Fruit fly (Drosophila melanogaster) whole organism, embryonic: Measurements from ENCODE around the gene CG42399.

Experiments
- Abd-B ChIP-seq: fragments of 200-800 bp; sonication (Bioruptor generic); optimal IDR thresholded peaks from 2 replicates; lab custom pipeline; 2018; ENCODE audit warnings: missing biosample characterization, mild to moderate bottlenecking, missing genetic modification characterization, moderate library complexity
- Adf1 ChIP-seq: fragments of 200-800 bp; sonication (Bioruptor generic); IDR thresholded peaks from 2 replicates; pipeline ENCODE4 v1.3.6; 2022; ENCODE audit warnings: missing biosample characterization, missing genetic modification characterization
- Antp ChIP-seq: fragments of 200-800 bp; sonication (Bioruptor generic); optimal IDR thresholded peaks from 3 replicates; lab custom pipeline; 2016; ENCODE audit warnings: missing biosample characterization, missing genetic modification characterization
- BEAF-32 ChIP-seq: fragments of 200-800 bp; sonication (Bioruptor generic); optimal IDR thresholded peaks from 3 replicates; lab custom pipeline; 2017; ENCODE audit warnings: missing biosample characterization, missing genetic modification characterization, mild to moderate bottlenecking, moderate library complexity, missing genetic modification reagents
- Bgb ChIP-seq: fragments of 200-800 bp; sonication (Bioruptor generic); IDR thresholded peaks from 2 replicates; pipeline ENCODE4 v1.3.6; 2022; ENCODE audit warnings: missing biosample characterization, missing genetic modification characterization; ENCODE audit not compliant: partially characterized antibody
- Bteb2 ChIP-seq: fragments of 200-800 bp; sonication (Bioruptor generic); optimal IDR thresholded peaks from 2 replicates; lab custom pipeline; 2016; ENCODE audit warnings: missing biosample characterization, missing genetic modification characterization
- CG10462 ChIP-seq: fragments of 200-800 bp; sonication (Bioruptor generic); optimal IDR thresholded peaks from 2 replicates; lab custom pipeline; 2016; ENCODE audit warnings: missing biosample characterization, missing genetic modification characterization
- CG11398 ChIP-seq: fragments of 200-800 bp; sonication (Bioruptor generic); optimal IDR thresholded peaks from 2 replicates; lab custom pipeline; 2016; ENCODE audit warnings: missing biosample characterization, missing genetic modification characterization
- CG13123 ChIP-seq: fragments of 200-800 bp; sonication (Bioruptor generic); optimal IDR thresholded peaks from 2 replicates; lab custom pipeline; 2016; ENCODE audit warnings: missing biosample characterization, missing genetic modification characterization
- CG13287 ChIP-seq: fragments of 200-800 bp; sonication (Bioruptor generic); IDR thresholded peaks from 2 replicates; pipeline ENCODE4 v1.3.6; 2022; ENCODE audit warnings: missing biosample characterization, missing genetic modification characterization; ENCODE audit not compliant: partially characterized antibody
- CG13775 ChIP-seq: fragments of 200-800 bp; sonication (Bioruptor generic); optimal IDR thresholded peaks from 3 replicates; lab custom pipeline; 2017; ENCODE audit warnings: missing biosample characterization, mild to moderate bottlenecking, missing genetic modification characterization
- CG14050 ChIP-seq: fragments of 200-800 bp; sonication (Bioruptor generic); IDR thresholded peaks from 3 replicates; pipeline ENCODE4 v1.3.6; 2022; ENCODE audit warnings: missing biosample characterization, missing genetic modification characterization
- CG15514 ChIP-seq: fragments of 200-800 bp; sonication (Bioruptor generic); optimal IDR thresholded peaks from 3 replicates; lab custom pipeline; 2017; ENCODE audit warnings: missing biosample characterization, missing genetic modification characterization, mild to moderate bottlenecking, moderate library complexity, missing genetic modification reagents
- CG15601 ChIP-seq: fragments of 200-800 bp; sonication (Bioruptor generic); optimal IDR thresholded peaks from 3 replicates; lab custom pipeline; 2019; ENCODE audit warnings: missing biosample characterization, mild to moderate bottlenecking, missing genetic modification characterization, moderate library complexity
- CG16779 ChIP-seq: fragments of 200-800 bp; sonication (Bioruptor generic); IDR thresholded peaks from 2 replicates; pipeline ENCODE4 v1.3.6; 2022; ENCODE audit warnings: missing biosample characterization, missing genetic modification characterization
- CG16813 ChIP-seq: fragments of 200-800 bp; sonication (Bioruptor generic); IDR thresholded peaks from 3 replicates; pipeline ENCODE4 v1.3.6; 2022; ENCODE audit warnings: missing biosample characterization, missing genetic modification characterization; ENCODE audit not compliant: partially characterized antibody
- CG16815 ChIP-seq: fragments of 200-800 bp; sonication (Bioruptor generic); optimal IDR thresholded peaks from 3 replicates; lab custom pipeline; 2017; ENCODE audit warnings: missing biosample characterization, mild to moderate bottlenecking, missing genetic modification characterization
- CG43689 ChIP-seq: fragments of 200-800 bp; sonication (Bioruptor generic); IDR thresholded peaks from 2 replicates; pipeline ENCODE4 v1.3.6; 2022; ENCODE audit warnings: missing biosample characterization, missing genetic modification characterization
- CG4730 ChIP-seq: fragments of 200-800 bp; sonication (Bioruptor generic); IDR thresholded peaks from 2 replicates; pipeline ENCODE4 v1.3.6; 2022; ENCODE audit warnings: missing biosample characterization, missing genetic modification characterization
- CG7839 ChIP-seq: fragments of 200-800 bp; sonication (Bioruptor generic); optimal IDR thresholded peaks from 3 replicates; lab custom pipeline; 2018; ENCODE audit warnings: missing biosample characterization, mild to moderate bottlenecking, missing genetic modification characterization, moderate library complexity
- CG7963 ChIP-seq: fragments of 200-800 bp; sonication (Bioruptor generic); IDR thresholded peaks from 3 replicates; pipeline ENCODE4 v1.3.6; 2022; ENCODE audit warnings: missing biosample characterization, missing genetic modification characterization; ENCODE audit not compliant: partially characterized antibody
- CG9437 ChIP-seq: fragments of 200-800 bp; sonication (Bioruptor generic); optimal IDR thresholded peaks from 2 replicates; lab custom pipeline; 2018; ENCODE audit warnings: missing biosample characterization, mild to moderate bottlenecking, missing genetic modification characterization
- CHES-1-like ChIP-seq: fragments of 200-800 bp; sonication (Bioruptor generic); optimal IDR thresholded peaks from 2 replicates; lab custom pipeline; 2016; ENCODE audit warnings: missing biosample characterization, missing genetic modification characterization
- Dll ChIP-seq: fragments of 200-800 bp; sonication (Bioruptor generic); IDR thresholded peaks from 4 replicates; pipeline ENCODE4 v1.3.6; 2022; ENCODE audit warnings: missing biosample characterization, missing genetic modification characterization; ENCODE audit not compliant: partially characterized antibody
- ERR ChIP-seq: fragments of 200-800 bp; sonication (Bioruptor generic); optimal IDR thresholded peaks from 2 replicates; lab custom pipeline; 2016; ENCODE audit warnings: missing biosample characterization, missing genetic modification characterization
- HmgZ ChIP-seq: fragments of 200-800 bp; sonication (Bioruptor generic); optimal IDR thresholded peaks from 2 replicates; lab custom pipeline; 2018; ENCODE audit warnings: missing biosample characterization, mild to moderate bottlenecking, missing genetic modification characterization
- Hsf ChIP-seq: fragments of 200-800 bp; sonication (Bioruptor generic); optimal IDR thresholded peaks from 3 replicates; lab custom pipeline; 2016; ENCODE audit warnings: missing biosample characterization, missing genetic modification characterization
- Lhr ChIP-seq: fragments of 200-800 bp; sonication (Bioruptor generic); optimal IDR thresholded peaks from 3 replicates; lab custom pipeline; 2017; ENCODE audit warnings: mild to moderate bottlenecking, missing biosample characterization, missing genetic modification reagents, missing genetic modification characterization
- Neu2 ChIP-seq: fragments of 200-800 bp; sonication (Bioruptor generic); optimal IDR thresholded peaks from 3 replicates; lab custom pipeline; 2016; ENCODE audit warnings: missing biosample characterization, missing genetic modification characterization, borderline replicate concordance
- Nf-YC ChIP-seq: fragments of 200-800 bp; optimal IDR thresholded peaks from 3 replicates; lab custom pipeline; 2019; ENCODE audit warnings: missing biosample characterization, mild to moderate bottlenecking, missing genetic modification characterization, moderate library complexity
- Sox100B ChIP-seq: fragments of 200-800 bp; sonication (Bioruptor generic); optimal IDR thresholded peaks from 3 replicates; lab custom pipeline; 2018; ENCODE audit warnings: missing biosample characterization, mild to moderate bottlenecking, missing genetic modification characterization
- Sox102F ChIP-seq: fragments of 200-800 bp; sonication (Bioruptor generic); optimal IDR thresholded peaks from 2 replicates; lab custom pipeline; 2018; ENCODE audit warnings: missing biosample characterization, mild to moderate bottlenecking, missing genetic modification characterization, moderate library complexity
- Sry-δ ChIP-seq: fragments of 200-800 bp; sonication (Bioruptor generic); optimal IDR thresholded peaks from 2 replicates; lab custom pipeline; 2016; ENCODE audit warnings: missing biosample characterization, missing genetic modification characterization
- TFAM ChIP-seq: fragments of 200-800 bp; sonication (Bioruptor generic); optimal IDR thresholded peaks from 2 replicates; lab custom pipeline; 2017; ENCODE audit warnings: missing biosample characterization, missing genetic modification characterization, inconsistent platforms
- ato ChIP-seq: fragments of 200-800 bp; sonication (Bioruptor generic); IDR thresholded peaks from 2 replicates; pipeline ENCODE4 v1.3.6; 2022; ENCODE audit warnings: missing biosample characterization, missing genetic modification characterization; ENCODE audit not compliant: partially characterized antibody
- dimm ChIP-seq: fragments of 200-800 bp; sonication (Bioruptor generic); IDR thresholded peaks from 2 replicates; pipeline ENCODE4 v1.3.6; 2022; ENCODE audit warnings: missing biosample characterization, missing genetic modification characterization
- esg ChIP-seq: fragments of 200-800 bp; sonication (Bioruptor generic); conservative IDR thresholded peaks from 2 replicates; pipeline ENCODE4 v1.3.6; 2022; ENCODE audit warnings: missing biosample characterization, missing genetic modification characterization
- hbn ChIP-seq: fragments of 200-800 bp; sonication (Bioruptor generic); IDR thresholded peaks from 2 replicates; pipeline ENCODE4 v1.3.6; 2022; ENCODE audit warnings: missing biosample characterization, missing genetic modification characterization; ENCODE audit not compliant: partially characterized antibody
- knrl ChIP-seq: fragments of 200-800 bp; sonication (Bioruptor generic); IDR thresholded peaks from 3 replicates; pipeline ENCODE4 v1.3.6; 2022; ENCODE audit warnings: missing biosample characterization, missing genetic modification characterization; ENCODE audit not compliant: partially characterized antibody
- mirr ChIP-seq: fragments of 200-800 bp; sonication (Bioruptor generic); optimal IDR thresholded peaks from 3 replicates; lab custom pipeline; 2018; ENCODE audit warnings: missing biosample characterization, mild to moderate bottlenecking, missing genetic modification characterization
- pfk ChIP-seq: fragments of 200-800 bp; sonication (Bioruptor generic); optimal IDR thresholded peaks from 2 replicates; lab custom pipeline; 2018; ENCODE audit warnings: missing biosample characterization, mild to moderate bottlenecking, missing genetic modification characterization, moderate library complexity
- pum ChIP-seq: fragments of 200-800 bp; sonication (Bioruptor generic); optimal IDR thresholded peaks from 2 replicates; lab custom pipeline; 2016; ENCODE audit warnings: missing biosample characterization, missing genetic modification characterization
- pzg ChIP-seq: fragments of 200-800 bp; sonication (Bioruptor generic); optimal IDR thresholded peaks from 3 replicates; lab custom pipeline; 2018; ENCODE audit warnings: missing biosample characterization, mild to moderate bottlenecking, missing genetic modification characterization, moderate library complexity
- slbo ChIP-seq: fragments of 200-800 bp; sonication (Bioruptor generic); IDR thresholded peaks from 2 replicates; pipeline ENCODE4 v1.3.6; 2022; ENCODE audit warnings: missing biosample characterization, missing genetic modification characterization
- sna ChIP-seq: fragments of 200-800 bp; sonication (Bioruptor generic); IDR thresholded peaks from 2 replicates; pipeline ENCODE4 v1.3.6; 2022; ENCODE audit warnings: missing biosample characterization, missing genetic modification characterization; ENCODE audit not compliant: partially characterized antibody
- sug ChIP-seq: fragments of 200-800 bp; optimal IDR thresholded peaks from 2 replicates; lab custom pipeline; 2019; ENCODE audit warnings: missing biosample characterization, mild to moderate bottlenecking, missing genetic modification characterization, moderate library complexity
- tna ChIP-seq: fragments of 200-800 bp; sonication (Bioruptor generic); IDR thresholded peaks from 2 replicates; pipeline ENCODE4 v1.3.6; 2022; ENCODE audit warnings: missing biosample characterization, missing genetic modification characterization; ENCODE audit not compliant: partially characterized antibody
- zen2 ChIP-seq: fragments of 200-800 bp; sonication (Bioruptor generic); IDR thresholded peaks from 3 replicates; pipeline ENCODE4 v1.3.6; 2022; ENCODE audit warnings: missing biosample characterization, missing genetic modification characterization; ENCODE audit not compliant: partially characterized antibody
- zf30C ChIP-seq: fragments of 200-800 bp; sonication (Bioruptor generic); optimal IDR thresholded peaks from 3 replicates; lab custom pipeline; 2018; ENCODE audit warnings: missing biosample characterization, mild to moderate bottlenecking, missing genetic modification characterization

The CG42399 gene

DNA sequence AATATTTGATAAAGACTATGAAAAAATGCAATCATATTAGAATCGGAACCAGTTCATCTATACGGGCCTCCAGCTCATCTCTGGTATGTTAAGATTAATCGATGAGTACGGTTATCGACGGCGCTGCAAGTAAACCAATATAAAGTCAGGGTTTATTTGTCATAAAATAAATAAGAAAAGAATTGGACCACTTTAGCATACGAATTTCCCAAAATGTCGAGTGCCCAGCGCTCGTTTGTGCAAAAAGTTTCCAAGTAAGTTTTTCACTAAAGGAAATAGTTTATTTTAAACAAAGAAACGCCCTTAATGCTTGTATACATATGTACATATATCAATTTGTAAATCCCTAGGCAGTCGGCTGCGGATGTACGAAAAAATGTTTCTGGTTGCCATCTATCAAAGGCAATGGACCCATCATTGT lies 58.5 kb downstream of the CG42399 start, which contains the start of gene Zir (continued):
- no peak for TF ChIP-seq pum
- peak; percentile 80 for TF ChIP-seq CG13287 (GFP tag; lab: Robert Waterston, UW)
- TF ChIP-seq CG13123, result no peak
- TF ChIP-seq ERR (GFP tag; lab: Kevin White, UChicago), result no peak
- no peak; the same call in 1 of the 3 replicates for TF ChIP-seq knrl
- TF ChIP-seq Dll, result peak; percentile 66; the same call in 2 of the 4 replicates
- TF ChIP-seq ato (GFP tag; lab: Robert Waterston, UW), result peak; percentile 33; the same call in 1 of the 2 replicates
- no peak for TF ChIP-seq pfk
- peak; percentile 51 for TF ChIP-seq Sry-δ
- no peak for TF ChIP-seq Neu2 (GFP tag; lab: Kevin White, UChicago)
- TF ChIP-seq CG13775 (GFP tag; lab: Kevin White, UChicago), result peak; percentile 0
- peak; percentile 33 for TF ChIP-seq pzg (GFP tag; lab: Kevin White, UChicago)
- TF ChIP-seq BEAF-32 (GFP tag; lab: Kevin White, UChicago), result peak; percentile 59
- TF ChIP-seq CG7839 (tag; lab: Kevin White, UChicago), result no peak
- TF ChIP-seq CHES-1-like (GFP tag; lab: Kevin White, UChicago), result no peak
- no peak for TF ChIP-seq mirr
- TF ChIP-seq Antp (GFP tag; lab: Kevin White, UChicago), result no peak
- peak; percentile 20 for TF ChIP-seq sug (tag; lab: Kevin White, UChicago)
- TF ChIP-seq Abd-B (GFP tag; lab: Kevin White, UChicago), result no peak
- no peak for TF ChIP-seq Sox100B (GFP tag; lab: Kevin White, UChicago)
- TF ChIP-seq zen2 (GFP tag; lab: Robert Waterston, UW), result peak; percentile 10; the same call in 1 of the 3 replicates
- peak; percentile 61; the same call in 2 of the 3 replicates for TF ChIP-seq CG7963 (GFP tag; lab: Robert Waterston, UW)
- TF ChIP-seq Sox102F (GFP tag; lab: Kevin White, UChicago), result no peak
- TF ChIP-seq Nf-YC, result no peak
- no peak for TF ChIP-seq dimm (GFP tag; lab: Robert Waterston, UW)
- TF ChIP-seq HmgZ (tag; lab: Kevin White, UChicago), result peak; percentile 35
- TF ChIP-seq tna (GFP tag; lab: Robert Waterston, UW), result peak; percentile 77
- no peak for TF ChIP-seq zf30C (GFP tag; lab: Kevin White, UChicago)
- TF ChIP-seq slbo, result no peak
- no peak for TF ChIP-seq CG10462 (GFP tag; lab: Kevin White, UChicago)
- TF ChIP-seq CG16813, result peak; percentile 57; the same call in 2 of the 3 replicates
- TF ChIP-seq Lhr (GFP tag; lab: Kevin White, UChicago), result no peak
- peak; percentile 99 for TF ChIP-seq CG15514 (GFP tag; lab: Kevin White, UChicago)
- TF ChIP-seq Bgb (GFP tag; lab: Robert Waterston, UW), result peak; percentile 78
- TF ChIP-seq CG43689 (GFP tag; lab: Robert Waterston, UW), result no peak
- no peak for TF ChIP-seq TFAM (GFP tag; lab: Kevin White, UChicago)
- TF ChIP-seq CG11398 (GFP tag; lab: Kevin White, UChicago), result no peak
- TF ChIP-seq Bteb2 (GFP tag; lab: Kevin White, UChicago), result no peak
- no peak for TF ChIP-seq esg (GFP tag; lab: Robert Waterston, UW)
- peak; percentile 26 for TF ChIP-seq CG9437 (GFP tag; lab: Kevin White, UChicago)
- TF ChIP-seq Adf1 (GFP tag; lab: Robert Waterston, UW), result peak; percentile 58
- TF ChIP-seq sna (GFP tag; lab: Robert Waterston, UW), result no peak
- TF ChIP-seq hbn, result peak; percentile 39; the same call in 1 of the 2 replicates
- no peak for TF ChIP-seq CG4730
- TF ChIP-seq CG15601 (tag; lab: Kevin White, UChicago), result peak; percentile 9
- no peak for TF ChIP-seq CG16779 (GFP tag; lab: Robert Waterston, UW)
- no peak for TF ChIP-seq CG16815 (GFP tag; lab: Kevin White, UChicago)
- TF ChIP-seq Hsf (GFP tag; lab: Kevin White, UChicago), result no peak
- no peak for TF ChIP-seq CG14050 (GFP tag; lab: Robert Waterston, UW)
